Fruit fly (Drosophila melanogaster) whole organism, wandering third instar larva: ENCODE data around the gene Phs.

Experiments used
- CG32264 ChIP-seq: fragments of 200-800 bp; sonication (Bioruptor generic); optimal IDR thresholded peaks from 2 replicates; lab custom pipeline; 2016; ENCODE audit warnings: missing biosample characterization, missing genetic modification characterization
- CG9705 ChIP-seq: fragments of 200-800 bp; sonication (Bioruptor generic); optimal IDR thresholded peaks from 2 replicates; lab custom pipeline; 2018; ENCODE audit warnings: missing biosample characterization, mild to moderate bottlenecking, missing genetic modification characterization
- Dfd ChIP-seq: fragments of >200 bp; optimal IDR thresholded peaks from 2 replicates; lab custom pipeline; 2017; ENCODE audit warnings: missing biosample characterization, missing genetic modification characterization
- Dif ChIP-seq: fragments of 200-275, 200-300 bp; sonication (Bioruptor generic); optimal IDR thresholded peaks from 2 replicates; lab custom pipeline; 2018; ENCODE audit warnings: missing biosample characterization, missing genetic modification characterization; ENCODE audit not compliant: partially characterized antibody
- Hnf4 ChIP-seq: fragments of 200-800 bp; sonication (Bioruptor generic); optimal IDR thresholded peaks from 2 replicates; lab custom pipeline; 2016; ENCODE audit warnings: missing biosample characterization, mild to moderate bottlenecking, missing genetic modification characterization
- Hr83 ChIP-seq: fragments of 200-300 bp; sonication (Bioruptor generic); optimal IDR thresholded peaks from 2 replicates; lab custom pipeline; 2016; ENCODE audit warnings: missing biosample characterization, mild to moderate bottlenecking, missing genetic modification characterization, moderate library complexity; ENCODE audit not compliant: poor library complexity, severe bottlenecking
- Mio ChIP-seq: sonication (Bioruptor generic); optimal IDR thresholded peaks from 2 replicates; lab custom pipeline; 2016; ENCODE audit warnings: missing biosample characterization, missing genetic modification characterization
- Myc ChIP-seq: fragments of >200 bp; optimal IDR thresholded peaks from 2 replicates; lab custom pipeline; 2017
- N ChIP-seq: fragments of >200 bp; optimal IDR thresholded peaks from 2 replicates; lab custom pipeline; 2018; ENCODE audit warnings: missing biosample characterization, missing external identifiers, missing genetic modification characterization
- Rel ChIP-seq, 2 experiments: fragments of 200-800 bp; sonication (Bioruptor generic) in 1 of 2; optimal IDR thresholded peaks; 2 replicates in 1 of 2; 3 replicates in 1 of 2; lab custom pipeline; 2016 to 2019; ENCODE audit warnings: mild to moderate bottlenecking in 2 of 2, missing biosample characterization in 2 of 2, missing genetic modification characterization in 2 of 2, moderate library complexity in 1 of 2
- Sp1 ChIP-seq: fragments of 200-800 bp; sonication (Bioruptor generic); optimal IDR thresholded peaks from 3 replicates; lab custom pipeline; 2019; ENCODE audit warnings: missing biosample characterization, mild to moderate bottlenecking, missing genetic modification characterization, moderate library complexity
- Vsx2 ChIP-seq: fragments of 200-300, 225-300 bp; sonication (Bioruptor generic); optimal IDR thresholded peaks from 2 replicates; lab custom pipeline; 2018; ENCODE audit warnings: missing biosample characterization, missing genetic modification characterization; ENCODE audit not compliant: partially characterized antibody
- br ChIP-seq: fragments of 200-800 bp; sonication (Bioruptor generic); optimal IDR thresholded peaks from 2 replicates; lab custom pipeline; 2016; ENCODE audit warnings: missing biosample characterization, missing genetic modification characterization
- dl ChIP-seq, 2 experiments: fragments of 175-275, 200-275 bp in 1 of 2; fragments of 200-275 bp in 1 of 2; sonication (Bioruptor generic); optimal IDR thresholded peaks; lab custom pipeline; 2018; ENCODE audit warnings: mild to moderate bottlenecking in 2 of 2, missing biosample characterization in 2 of 2, missing genetic modification characterization in 2 of 2, moderate library complexity in 2 of 2; ENCODE audit not compliant: partially characterized antibody in 2 of 2, insufficient read depth in 1 of 2
- dmrt93B ChIP-seq: fragments of 200-800 bp; sonication (Bioruptor generic); optimal IDR thresholded peaks from 2 replicates; lab custom pipeline; 2018; ENCODE audit warnings: missing biosample characterization, mild to moderate bottlenecking, missing genetic modification characterization
- dsf ChIP-seq: sonication (Bioruptor generic); optimal IDR thresholded peaks from 2 replicates; lab custom pipeline; 2016; ENCODE audit warnings: missing biosample characterization, missing genetic modification characterization, borderline replicate concordance
- foxo ChIP-seq, 2 experiments: fragments of 200-800 bp; sonication (Bioruptor generic); optimal IDR thresholded peaks; 2 replicates in 1 of 2; 3 replicates in 1 of 2; lab custom pipeline; 2016 to 2017; ENCODE audit warnings: missing biosample characterization in 2 of 2, missing genetic modification characterization in 2 of 2
- h ChIP-seq: fragments of 200-800 bp; sonication (Bioruptor generic); optimal IDR thresholded peaks from 3 replicates; lab custom pipeline; 2016; ENCODE audit warnings: missing biosample characterization, mild to moderate bottlenecking, missing genetic modification characterization
- jim ChIP-seq: fragments of 175-275, 200-325 bp; sonication (Bioruptor generic); optimal IDR thresholded peaks from 2 replicates; lab custom pipeline; 2016; ENCODE audit warnings: missing biosample characterization, mild to moderate bottlenecking, missing genetic modification characterization
- lola ChIP-seq: fragments of >200 bp; optimal IDR thresholded peaks from 2 replicates; lab custom pipeline; 2017; ENCODE audit warnings: missing biosample characterization, missing genetic modification characterization
- psq ChIP-seq: fragments of 200-800 bp; sonication (Bioruptor generic); optimal IDR thresholded peaks from 3 replicates; lab custom pipeline; 2017; ENCODE audit warnings: missing biosample characterization, mild to moderate bottlenecking, missing genetic modification characterization, moderate library complexity
- rgr ChIP-seq: fragments of 200-800 bp; sonication (Bioruptor generic); optimal IDR thresholded peaks from 3 replicates; lab custom pipeline; 2016; ENCODE audit warnings: missing biosample characterization, mild to moderate bottlenecking, missing genetic modification characterization
- sage ChIP-seq: fragments of 200-800 bp; sonication (Bioruptor generic); optimal IDR thresholded peaks from 2 replicates; lab custom pipeline; 2016; ENCODE audit warnings: missing biosample characterization, mild to moderate bottlenecking, missing genetic modification characterization
- sv ChIP-seq: fragments of 200-800 bp; sonication (Bioruptor generic); optimal IDR thresholded peaks from 3 replicates; lab custom pipeline; 2016; ENCODE audit warnings: missing biosample characterization, missing genetic modification characterization
- tai ChIP-seq: sonication (Bioruptor generic); optimal IDR thresholded peaks from 2 replicates; lab custom pipeline; 2016; ENCODE audit warnings: missing biosample characterization, missing genetic modification characterization
- usp ChIP-seq: fragments of >200 bp; optimal IDR thresholded peaks from 2 replicates; lab custom pipeline; 2017; ENCODE audit warnings: missing biosample characterization, missing genetic modification characterization
- woc ChIP-seq: sonication (Bioruptor generic); optimal IDR thresholded peaks from 2 replicates; lab custom pipeline; 2016; ENCODE audit warnings: missing biosample characterization, mild to moderate bottlenecking, missing genetic modification characterization

The Phs gene

dm6 chr3L:15627295-15627694 lies 7.6 kb downstream of the Phs start:
- TF ChIP-seq Dfd (GFP tag; lab: Kevin White, UChicago) (no peak), sv (GFP tag; lab: Kevin White, UChicago) (no peak), woc (GFP tag; lab: Kevin White, UChicago) (no peak), dmrt93B (GFP tag; lab: Kevin White, UChicago) (no peak), Myc (no peak)

dm6 chr3L:15631067-15631466 lies 11.4 kb downstream of the Phs start:
- TF ChIP-seq Rel (GFP tag; optimal IDR thresholded peaks at IDR 0.05; lab: Kevin White, UChicago): no peak
- peak; percentile 33 for TF ChIP-seq Rel (tag; optimal IDR thresholded peaks at IDR 0.05; lab: Kevin White, UChicago)
- TF ChIP-seq dmrt93B (GFP tag; lab: Kevin White, UChicago): no peak
- TF ChIP-seq, all 38 proteins: peak for 1

dm6 chr3L:15632653-15633052 lies 13.0 kb downstream of the Phs start:
- TF ChIP-seq CG32264 (GFP tag; lab: Kevin White, UChicago): no peak
- TF ChIP-seq dsf (GFP tag; lab: Kevin White, UChicago): no peak
- no peak for TF ChIP-seq CG9705
- no peak for TF ChIP-seq Mio (GFP tag; lab: Kevin White, UChicago)
- TF ChIP-seq lola (GFP tag; lab: Kevin White, UChicago): no peak
- no peak for TF ChIP-seq usp (GFP tag; lab: Kevin White, UChicago)
- TF ChIP-seq N (GFP tag; lab: Kevin White, UChicago): no peak
- TF ChIP-seq tai (GFP tag; lab: Kevin White, UChicago): no peak
- no peak for TF ChIP-seq Myc
- no peak for TF ChIP-seq sv (GFP tag; lab: Kevin White, UChicago)
- no peak for TF ChIP-seq psq (GFP tag; lab: Kevin White, UChicago)
- no peak for TF ChIP-seq jim (GFP tag; lab: Kevin White, UChicago)
- peak; percentile 14 for TF ChIP-seq rgr
- TF ChIP-seq br (GFP tag; lab: Kevin White, UChicago): peak; percentile 32
- TF ChIP-seq sage: no peak
- TF ChIP-seq Vsx2 (GFP tag; lab: Kevin White, UChicago): no peak
- no peak for TF ChIP-seq dl (GFP tag; optimal IDR thresholded peaks at IDR 0.05; lab: Kevin White, UChicago; ENCODE audit: insufficient read depth in 1 of 2, partially characterized antibody in 2 of 2)
- no peak for TF ChIP-seq Dfd (GFP tag; lab: Kevin White, UChicago)
- peak; percentile 13 for TF ChIP-seq Sp1 (GFP tag; lab: Kevin White, UChicago)
- no peak for TF ChIP-seq woc (GFP tag; lab: Kevin White, UChicago)

- no peak for TF ChIP-seq Sp1 (GFP tag; lab: Kevin White, UChicago)
Observed at dm6 chr3L:15634368-15635075, 14.8 kb downstream of the Phs start.

- peak; percentile 26 for TF ChIP-seq h (GFP tag; lab: Kevin White, UChicago)
- TF ChIP-seq psq (GFP tag; lab: Kevin White, UChicago): no peak
Observed at dm6 chr3L:15636359-15636758, 16.7 kb downstream of the Phs start.

dm6 chr3L:15636978-15637377 lies 17.3 kb downstream of the Phs start:
- TF ChIP-seq dmrt93B (GFP tag; lab: Kevin White, UChicago) (no peak), CG9705 (no peak), foxo (GFP tag; optimal IDR thresholded peaks at IDR 0.05; lab: Kevin White, UChicago) (no peak), Hnf4 (no peak), Hr83 (GFP tag; lab: Kevin White, UChicago) (no peak), Sp1 (GFP tag; lab: Kevin White, UChicago) (no peak), Dif (no peak), lola (GFP tag; lab: Kevin White, UChicago) (no peak)
